Worm (Caenorhabditis elegans) whole organism, L3 larva: Measurements from ENCODE around the gene elp-1.

ENCODE experiments used
- ZK546.5 ChIP-seq: sonication (generic microtip); optimal IDR thresholded peaks from 2 replicates; lab custom pipeline; 2017; ENCODE audit warnings: missing biosample characterization, missing genetic modification characterization
- aly-2 ChIP-seq: fragments of 150-350 bp; optimal IDR thresholded peaks from 2 replicates; lab custom pipeline; 2014; ENCODE audit warnings: missing biosample characterization, missing genetic modification characterization
- ama-1 ChIP-seq: fragments of 150-350 bp; optimal IDR thresholded peaks from 2 replicates; lab custom pipeline; 2018
- ceh-16 ChIP-seq: sonication (generic microtip); optimal IDR thresholded peaks from 2 replicates; lab custom pipeline; 2017; ENCODE audit warnings: missing biosample characterization, missing genetic modification characterization
- ceh-28 ChIP-seq: fragments of 150-350 bp; optimal IDR thresholded peaks from 2 replicates; lab custom pipeline; 2014; ENCODE audit warnings: missing biosample characterization, missing genetic modification reagents, missing genetic modification characterization
- daf-12 ChIP-seq: fragments of 150-350 bp; optimal IDR thresholded peaks from 2 replicates; lab custom pipeline; 2014; ENCODE audit warnings: missing biosample characterization, missing genetic modification reagents, missing genetic modification characterization
- egl-27 ChIP-seq: sonication (generic microtip); optimal IDR thresholded peaks from 4 replicates; lab custom pipeline; 2017; ENCODE audit warnings: missing biosample characterization, missing genetic modification reagents, missing genetic modification characterization
- elt-1 ChIP-seq: fragments of 150-350 bp; optimal IDR thresholded peaks from 2 replicates; lab custom pipeline; 2014; ENCODE audit warnings: missing biosample characterization, missing genetic modification characterization
- elt-2 ChIP-seq: sonication (generic microtip); optimal IDR thresholded peaks from 2 replicates; lab custom pipeline; 2016; ENCODE audit warnings: missing genetic modification reagents, mild to moderate bottlenecking, missing genetic modification characterization, missing compliant biosample characterization
- elt-3 ChIP-seq, 3 experiments: fragments of 150-350 bp in 1 of 3; sonication (generic microtip) in 2 of 3; optimal IDR thresholded peaks; 2 replicates in 2 of 3; 4 replicates in 1 of 3; lab custom pipeline; 2014 to 2017; ENCODE audit warnings: missing biosample characterization in 3 of 3, missing genetic modification characterization in 3 of 3
- eor-1 ChIP-seq, 2 experiments: fragments of 150-350 bp; optimal IDR thresholded peaks; 2 replicates each; lab custom pipeline; 2014 to 2018; ENCODE audit warnings: missing biosample characterization in 2 of 2, missing genetic modification characterization in 2 of 2
- fkh-2 ChIP-seq: fragments of 150-350 bp; optimal IDR thresholded peaks from 2 replicates; lab custom pipeline; 2014; ENCODE audit warnings: missing biosample characterization, missing genetic modification reagents, missing genetic modification characterization
- fos-1 ChIP-seq: fragments of 150-350 bp; optimal IDR thresholded peaks from 2 replicates; lab custom pipeline; 2014; ENCODE audit warnings: missing biosample characterization, missing genetic modification characterization
- lin-39 ChIP-seq: fragments of 150-350 bp; optimal IDR thresholded peaks from 2 replicates; lab custom pipeline; 2018; ENCODE audit warnings: missing biosample characterization, missing genetic modification reagents, missing genetic modification characterization
- mdl-1 ChIP-seq: fragments of 150-350 bp; optimal IDR thresholded peaks from 2 replicates; lab custom pipeline; 2014; ENCODE audit warnings: missing biosample characterization, missing genetic modification characterization
- nfya-1 ChIP-seq: sonication (generic microtip); optimal IDR thresholded peaks from 2 replicates; lab custom pipeline; 2017; ENCODE audit warnings: missing genetic modification characterization, mild to moderate bottlenecking, missing compliant biosample characterization, antibody characterized with exemption, moderate library complexity; ENCODE audit not compliant: insufficient read depth
- nhr-12 ChIP-seq: fragments of 150-350 bp; optimal IDR thresholded peaks from 2 replicates; lab custom pipeline; 2014; ENCODE audit warnings: missing biosample characterization, missing genetic modification characterization
- nhr-237 ChIP-seq: fragments of 150-350 bp; optimal IDR thresholded peaks from 2 replicates; lab custom pipeline; 2014; ENCODE audit warnings: missing biosample characterization, missing genetic modification characterization
- nhr-43 ChIP-seq: sonication (generic microtip); optimal IDR thresholded peaks from 2 replicates; lab custom pipeline; 2016; ENCODE audit warnings: mild to moderate bottlenecking, missing genetic modification characterization, missing compliant biosample characterization; ENCODE audit not compliant: poor library complexity, severe bottlenecking
- nhr-67 ChIP-seq: fragments of 150-350 bp; optimal IDR thresholded peaks from 2 replicates; lab custom pipeline; 2014; ENCODE audit warnings: missing biosample characterization, missing genetic modification characterization
- pha-4 ChIP-seq: fragments of 150-350 bp; optimal IDR thresholded peaks from 2 replicates; lab custom pipeline; 2014; ENCODE audit warnings: missing biosample characterization, missing genetic modification reagents, missing genetic modification characterization
- pqm-1 ChIP-seq: fragments of 150-350 bp; optimal IDR thresholded peaks from 2 replicates; lab custom pipeline; 2017; ENCODE audit warnings: missing biosample characterization, missing genetic modification characterization, inconsistent platforms
- sea-2 ChIP-seq: fragments of 150-350 bp; sonication (generic microtip); optimal IDR thresholded peaks from 4 replicates; lab custom pipeline; 2014; ENCODE audit warnings: missing biosample characterization, missing genetic modification reagents, missing genetic modification characterization
- skn-1 ChIP-seq: fragments of 150-350 bp; optimal IDR thresholded peaks from 2 replicates; lab custom pipeline; 2014; ENCODE audit warnings: missing biosample characterization, missing genetic modification characterization
- snpc-4 ChIP-seq: fragments of 150-350 bp; optimal IDR thresholded peaks from 2 replicates; lab custom pipeline; 2014; ENCODE audit warnings: missing biosample characterization, missing genetic modification characterization
- unc-39 ChIP-seq: sonication (generic microtip); optimal IDR thresholded peaks from 4 replicates; lab custom pipeline; 2017; ENCODE audit warnings: missing biosample characterization, missing genetic modification characterization
- unc-62 ChIP-seq: fragments of 150-350 bp; sonication (generic microtip); optimal IDR thresholded peaks from 4 replicates; lab custom pipeline; 2014; ENCODE audit warnings: missing biosample characterization, missing genetic modification reagents, missing genetic modification characterization
- ztf-4 ChIP-seq: fragments of 150-350 bp; optimal IDR thresholded peaks from 2 replicates; lab custom pipeline; 2014; ENCODE audit warnings: missing biosample characterization, missing genetic modification characterization

Gene elp-1

ce11 chrV:20758106-20758505 lies 11.9 kb downstream of the elp-1 start:
- TF ChIP-seq lin-39 (tag; lab: Kevin White, UChicago) (no peak), mdl-1 (tag; lab: Kevin White, UChicago) (no peak)

- TF ChIP-seq fkh-2 (tag; lab: Kevin White, UChicago) (no peak), elt-3 (tag; optimal IDR thresholded peaks at IDR 0.05; lab: Kevin White, UChicago) (no peak), nhr-12 (tag; lab: Kevin White, UChicago) (no peak), ceh-16 (tag; lab: Kevin White, UChicago) (no peak), eor-1 (tag; optimal IDR thresholded peaks at IDR 0.05; lab: Kevin White, UChicago) (no peak), unc-62 (GFP tag; lab: Kevin White, UChicago) (no peak), ztf-4 (tag; lab: Kevin White, UChicago) (no peak), daf-12 (no peak), aly-2 (tag; lab: Kevin White, UChicago) (no peak), ZK546.5 (tag; lab: Kevin White, UChicago) (no peak), mdl-1 (tag; lab: Kevin White, UChicago) (no peak), nhr-237 (tag; lab: Kevin White, UChicago) (no peak), elt-2 (tag; lab: Kevin White, UChicago) (no peak), nhr-67 (tag; lab: Kevin White, UChicago) (no peak), nhr-43 (tag; lab: Kevin White, UChicago) (no peak)
- TF ChIP-seq, all 47 proteins: peak for 0
Measured at ce11 chrV:20757255-20757654, 12.7 kb downstream of the elp-1 start.

- TF ChIP-seq elt-1 (no peak), pha-4 (tag; lab: Kevin White, UChicago) (peak; percentile 100), elt-2 (tag; lab: Kevin White, UChicago) (no peak), nfya-1 (tag; lab: Kevin White, UChicago) (peak; percentile 30)
Measured at ce11 chrV:20756385-20756996, 13.5 kb downstream of the elp-1 start.

ce11 chrV:20755494-20755893 lies 14.5 kb downstream of the elp-1 start:
- peak; percentile 47 for TF ChIP-seq pqm-1 (tag; lab: Kevin White, UChicago)
- no peak for TF ChIP-seq lin-39 (tag; lab: Kevin White, UChicago)
- TF ChIP-seq elt-2 (tag; lab: Kevin White, UChicago) = peak; percentile 18
- no peak for TF ChIP-seq skn-1 (tag; lab: Kevin White, UChicago)
- TF ChIP-seq pha-4 (tag; lab: Kevin White, UChicago) = peak; percentile 65

ce11 chrV:20753838-20754503 lies 16.0 kb downstream of the elp-1 start:
- TF ChIP-seq ceh-28 = peak; percentile 54
- TF ChIP-seq fos-1 (tag; lab: Kevin White, UChicago) = no peak
- peak; percentile 44 for TF ChIP-seq pqm-1 (tag; lab: Kevin White, UChicago)
- peak; percentile 68 for TF ChIP-seq elt-2 (tag; lab: Kevin White, UChicago)

ce11 chrV:20752609-20753102 lies 17.3 kb downstream of the elp-1 start, which contains the start of gene pha-4:
Gene pha-4, plus strand, starts transcription at chrV:20753052.
- no peak for TF ChIP-seq unc-39
- no peak for TF ChIP-seq ama-1
- TF ChIP-seq sea-2 (GFP tag; lab: Kevin White, UChicago) = no peak
- TF ChIP-seq egl-27 (tag; lab: Kevin White, UChicago) = no peak
- TF ChIP-seq pqm-1 (tag; lab: Kevin White, UChicago) = peak; percentile 69
- no peak for TF ChIP-seq snpc-4 (tag; lab: Kevin White, UChicago)
- no peak for TF ChIP-seq ceh-28
- TF ChIP-seq ztf-4 (tag; lab: Kevin White, UChicago) = no peak
- peak; percentile 86 for TF ChIP-seq elt-2 (tag; lab: Kevin White, UChicago)
- TF ChIP-seq, all 47 proteins: peak for 2
